Fruit fly (Drosophila melanogaster) whole organism, prepupa: ENCODE data around the gene CG6933.

Source experiments
- Blimp-1 ChIP-seq: fragments of 200-800 bp; sonication (Bioruptor generic); optimal IDR thresholded peaks from 3 replicates; lab custom pipeline; 2017; ENCODE audit warnings: missing biosample characterization, missing genetic modification characterization, mild to moderate bottlenecking, moderate library complexity, missing genetic modification reagents
- CG10631 ChIP-seq: fragments of 200-800 bp; sonication (Bioruptor generic); optimal IDR thresholded peaks from 2 replicates; lab custom pipeline; 2016; ENCODE audit warnings: missing biosample characterization, missing genetic modification characterization
- CG11762 ChIP-seq: fragments of 200-800 bp; sonication (Bioruptor generic); optimal IDR thresholded peaks from 3 replicates; lab custom pipeline; 2016; ENCODE audit warnings: missing biosample characterization, missing genetic modification characterization; ENCODE audit not compliant: insufficient read depth
- CG15336 ChIP-seq: fragments of 200-800 bp; sonication (Bioruptor generic); IDR thresholded peaks from 2 replicates; pipeline ENCODE4 v1.3.6; 2022; ENCODE audit warnings: missing biosample characterization, missing genetic modification characterization
- CG1621 ChIP-seq: fragments of 200-800 bp; sonication (Bioruptor generic); optimal IDR thresholded peaks from 3 replicates; lab custom pipeline; 2018; ENCODE audit warnings: missing biosample characterization, mild to moderate bottlenecking, missing genetic modification characterization
- CG16779 ChIP-seq: fragments of 200-800 bp; sonication (Bioruptor generic); optimal IDR thresholded peaks from 3 replicates; lab custom pipeline; 2017; ENCODE audit warnings: missing biosample characterization, mild to moderate bottlenecking, missing genetic modification characterization
- CG31627 ChIP-seq: fragments of 200-800 bp; sonication (Bioruptor generic); optimal IDR thresholded peaks from 3 replicates; lab custom pipeline; 2016; ENCODE audit warnings: missing biosample characterization, missing genetic modification characterization
- CG34406 ChIP-seq: fragments of 200-800 bp; sonication (Bioruptor generic); optimal IDR thresholded peaks from 3 replicates; lab custom pipeline; 2016; ENCODE audit warnings: missing biosample characterization, missing genetic modification characterization
- CG6276 ChIP-seq: fragments of 200-800 bp; sonication (Bioruptor generic); optimal IDR thresholded peaks from 2 replicates; lab custom pipeline; 2017; ENCODE audit warnings: missing biosample characterization, mild to moderate bottlenecking, missing genetic modification characterization
- CG6792 ChIP-seq: fragments of 200-800 bp; sonication (Bioruptor generic); optimal IDR thresholded peaks from 3 replicates; lab custom pipeline; 2016; ENCODE audit warnings: missing biosample characterization, missing genetic modification characterization
- CG6808 ChIP-seq: fragments of 200-800 bp; sonication (Bioruptor generic); optimal IDR thresholded peaks from 3 replicates; lab custom pipeline; 2017; ENCODE audit warnings: missing biosample characterization, missing genetic modification characterization, mild to moderate bottlenecking, moderate library complexity, missing genetic modification reagents
- CG6854 ChIP-seq: fragments of 200-800 bp; sonication (Bioruptor generic); optimal IDR thresholded peaks from 2 replicates; lab custom pipeline; 2017; ENCODE audit warnings: missing biosample characterization, mild to moderate bottlenecking, missing genetic modification characterization
- CG8119 ChIP-seq: fragments of 200-800 bp; sonication (Bioruptor generic); IDR thresholded peaks from 3 replicates; pipeline ENCODE4 v1.3.6; 2022; ENCODE audit warnings: missing biosample characterization, missing genetic modification characterization
- CG8319 ChIP-seq: fragments of 200-800 bp; sonication (Bioruptor generic); optimal IDR thresholded peaks from 3 replicates; lab custom pipeline; 2016; ENCODE audit warnings: missing biosample characterization, missing genetic modification characterization
- CG8632 ChIP-seq: fragments of 200-800 bp; sonication (Bioruptor generic); optimal IDR thresholded peaks from 3 replicates; lab custom pipeline; 2016; ENCODE audit warnings: missing biosample characterization, missing genetic modification characterization
- CG9139 ChIP-seq: fragments of 200-800 bp; sonication (Bioruptor generic); optimal IDR thresholded peaks from 3 replicates; lab custom pipeline; 2017; ENCODE audit warnings: missing biosample characterization, mild to moderate bottlenecking, missing genetic modification characterization
- Eip75B ChIP-seq: fragments of 200-800 bp; sonication (Bioruptor generic); optimal IDR thresholded peaks from 3 replicates; lab custom pipeline; 2016; ENCODE audit warnings: missing biosample characterization, missing genetic modification characterization
- Eip78C ChIP-seq: fragments of 200-800 bp; sonication (Bioruptor generic); peaks from one replicate; lab custom pipeline; 2016; ENCODE audit warnings: missing biosample characterization, missing genetic modification characterization
- Eip93F ChIP-seq: fragments of 200-800 bp; sonication (Bioruptor generic); optimal IDR thresholded peaks from 2 replicates; lab custom pipeline; 2016; ENCODE audit warnings: missing biosample characterization, mild to moderate bottlenecking, missing genetic modification characterization
- Ets96B ChIP-seq: fragments of 200-800 bp; optimal IDR thresholded peaks from 2 replicates; lab custom pipeline; 2019; ENCODE audit warnings: missing biosample characterization, mild to moderate bottlenecking, missing genetic modification characterization, moderate library complexity
- Gug ChIP-seq: fragments of 200-800 bp; sonication (Bioruptor generic); IDR thresholded peaks from 2 replicates; pipeline ENCODE4 v1.3.6; 2022; ENCODE audit warnings: missing biosample characterization, missing genetic modification characterization
- Hr38 ChIP-seq: sonication (Bioruptor generic); optimal IDR thresholded peaks from 2 replicates; lab custom pipeline; 2016; ENCODE audit warnings: missing biosample characterization, missing genetic modification characterization
- Hr39 ChIP-seq: fragments of 200-800 bp; sonication (Bioruptor generic); optimal IDR thresholded peaks from 2 replicates; lab custom pipeline; 2016; ENCODE audit warnings: missing biosample characterization, missing genetic modification characterization
- Lpt ChIP-seq: fragments of 200-800 bp; sonication (Bioruptor generic); optimal IDR thresholded peaks from 3 replicates; lab custom pipeline; 2016; ENCODE audit warnings: missing biosample characterization, missing genetic modification characterization
- Smox ChIP-seq: fragments of 200-800 bp; sonication (Bioruptor generic); optimal IDR thresholded peaks from 3 replicates; lab custom pipeline; 2016; ENCODE audit warnings: missing biosample characterization, missing genetic modification characterization
- Sox102F ChIP-seq: fragments of 200-800 bp; sonication (Bioruptor generic); optimal IDR thresholded peaks from 2 replicates; lab custom pipeline; 2016; ENCODE audit warnings: missing biosample characterization, mild to moderate bottlenecking, missing genetic modification characterization
- Sox15 ChIP-seq: fragments of 200-800 bp; sonication (Bioruptor generic); optimal IDR thresholded peaks from 3 replicates; lab custom pipeline; 2016; ENCODE audit warnings: missing biosample characterization, missing genetic modification characterization
- achi ChIP-seq: fragments of 200-800 bp; sonication (Bioruptor generic); optimal IDR thresholded peaks from 3 replicates; lab custom pipeline; 2016; ENCODE audit warnings: missing biosample characterization, missing genetic modification characterization
- acj6 ChIP-seq: fragments of 200-800 bp; sonication (Bioruptor generic); optimal IDR thresholded peaks from 3 replicates; lab custom pipeline; 2016; ENCODE audit warnings: missing biosample characterization, missing genetic modification characterization
- cyc ChIP-seq: fragments of 200-800 bp; sonication (Bioruptor generic); optimal IDR thresholded peaks from 3 replicates; lab custom pipeline; 2016; ENCODE audit warnings: missing biosample characterization, missing genetic modification characterization
- dac ChIP-seq: fragments of 200-800 bp; sonication (Bioruptor generic); optimal IDR thresholded peaks from 2 replicates; lab custom pipeline; 2017; ENCODE audit warnings: missing biosample characterization, mild to moderate bottlenecking, missing genetic modification characterization
- dsx ChIP-seq: fragments of 200-800 bp; optimal IDR thresholded peaks from 3 replicates; lab custom pipeline; 2019; ENCODE audit warnings: missing biosample characterization, mild to moderate bottlenecking, missing genetic modification characterization, moderate library complexity; ENCODE audit not compliant: poor library complexity, severe bottlenecking
- fd59A ChIP-seq: fragments of 200-800 bp; sonication (Bioruptor generic); optimal IDR thresholded peaks from 2 replicates; lab custom pipeline; 2017; ENCODE audit warnings: missing biosample characterization, mild to moderate bottlenecking, missing genetic modification characterization, missing genetic modification reagents
- fd85E ChIP-seq: fragments of 200-800 bp; sonication (Bioruptor generic); optimal IDR thresholded peaks from 3 replicates; lab custom pipeline; 2016; ENCODE audit warnings: missing biosample characterization, missing genetic modification characterization
- fkh ChIP-seq: fragments of 200-800 bp; sonication (Bioruptor generic); optimal IDR thresholded peaks from 3 replicates; lab custom pipeline; 2017; ENCODE audit warnings: missing biosample characterization, mild to moderate bottlenecking, missing genetic modification characterization, moderate library complexity
- lz ChIP-seq: fragments of 200-800 bp; sonication (Bioruptor generic); optimal IDR thresholded peaks from 3 replicates; lab custom pipeline; 2016; ENCODE audit warnings: missing biosample characterization, missing genetic modification characterization
- net ChIP-seq: fragments of 200-800 bp; sonication (Bioruptor generic); optimal IDR thresholded peaks from 3 replicates; lab custom pipeline; 2016; ENCODE audit warnings: missing biosample characterization, missing genetic modification characterization
- pdm3 ChIP-seq: fragments of 200-800 bp; sonication (Bioruptor generic); optimal IDR thresholded peaks from 3 replicates; lab custom pipeline; 2016; ENCODE audit warnings: missing biosample characterization, missing genetic modification characterization
- salr ChIP-seq, 2 experiments: fragments of 200-800 bp; sonication (Bioruptor generic); optimal IDR thresholded peaks; 3 replicates each; lab custom pipeline; 2016 to 2018; ENCODE audit warnings: missing biosample characterization in 2 of 2, missing genetic modification characterization in 2 of 2, mild to moderate bottlenecking in 1 of 2
- spab ChIP-seq: fragments of 200-800 bp; sonication (Bioruptor generic); optimal IDR thresholded peaks from 2 replicates; lab custom pipeline; 2017; ENCODE audit warnings: missing biosample characterization, mild to moderate bottlenecking, missing genetic modification characterization, missing genetic modification reagents
- ss ChIP-seq, 2 experiments: fragments of 200-800 bp; sonication (Bioruptor generic); optimal IDR thresholded peaks; 2 replicates in 1 of 2; 3 replicates in 1 of 2; lab custom pipeline; 2017 to 2018; ENCODE audit warnings: mild to moderate bottlenecking in 2 of 2, missing biosample characterization in 2 of 2, missing genetic modification characterization in 2 of 2, moderate library complexity in 1 of 2
- vri ChIP-seq: fragments of 200-800 bp; sonication (Bioruptor generic); optimal IDR thresholded peaks from 3 replicates; lab custom pipeline; 2016; ENCODE audit warnings: missing biosample characterization, mild to moderate bottlenecking, missing genetic modification characterization

Gene CG6933

dm6 chr3L:20197698-20198097 is 22.5 kb downstream of the CG6933 start:
- no peak for TF ChIP-seq CG8319 (GFP tag; lab: Kevin White, UChicago)
- peak; percentile 12 for TF ChIP-seq fkh (GFP tag; lab: Kevin White, UChicago)
- TF ChIP-seq Gug (GFP tag; lab: Robert Waterston, UW), result no peak
- no peak for TF ChIP-seq CG6276
- TF ChIP-seq Hr38 (GFP tag; lab: Kevin White, UChicago), result no peak
- no peak for TF ChIP-seq CG10631 (GFP tag; lab: Kevin White, UChicago)
- peak; percentile 43 for TF ChIP-seq vri (GFP tag; lab: Kevin White, UChicago)
- TF ChIP-seq spab (GFP tag; lab: Kevin White, UChicago), result no peak
- no peak for TF ChIP-seq Eip75B (GFP tag; lab: Kevin White, UChicago)
- TF ChIP-seq CG6792 (GFP tag; lab: Kevin White, UChicago), result no peak
- TF ChIP-seq salr (GFP tag; optimal IDR thresholded peaks at IDR 0.05; lab: Kevin White, UChicago), result no peak
- no peak for TF ChIP-seq dac (GFP tag; lab: Kevin White, UChicago)
- no peak for TF ChIP-seq CG6808 (GFP tag; lab: Kevin White, UChicago)
- TF ChIP-seq Blimp-1, result no peak
- TF ChIP-seq cyc (GFP tag; lab: Kevin White, UChicago), result no peak
- TF ChIP-seq CG34406 (GFP tag; lab: Kevin White, UChicago), result no peak
- no peak for TF ChIP-seq CG8632 (GFP tag; lab: Kevin White, UChicago)
- TF ChIP-seq Sox102F (GFP tag; lab: Kevin White, UChicago), result no peak
- no peak for TF ChIP-seq CG6854 (GFP tag; lab: Kevin White, UChicago)
- peak; percentile 20 for TF ChIP-seq Eip93F (GFP tag; lab: Kevin White, UChicago)
- no peak for TF ChIP-seq pdm3 (GFP tag; lab: Kevin White, UChicago)
- no peak for TF ChIP-seq CG16779
- no peak for TF ChIP-seq Hr39 (GFP tag; lab: Kevin White, UChicago)
- TF ChIP-seq fd85E (GFP tag; lab: Kevin White, UChicago), result no peak
- TF ChIP-seq Sox15 (GFP tag; lab: Kevin White, UChicago), result no peak
- TF ChIP-seq, all 60 proteins: peak for 3

- TF ChIP-seq CG8632 (GFP tag; lab: Kevin White, UChicago), result no peak
- peak; percentile 19 for TF ChIP-seq Hr39 (GFP tag; lab: Kevin White, UChicago)
- no peak for TF ChIP-seq Eip75B (GFP tag; lab: Kevin White, UChicago)
- TF ChIP-seq, all 60 proteins: peak for 1
Measured at dm6 chr3L:20197213-20197612, 23.0 kb downstream of the CG6933 start.

- TF ChIP-seq pdm3 (GFP tag; lab: Kevin White, UChicago) (no peak), Lpt (GFP tag; lab: Kevin White, UChicago) (no peak), Eip78C (GFP tag; lab: Kevin White, UChicago) (no peak), salr (GFP tag; optimal IDR thresholded peaks at IDR 0.05; lab: Kevin White, UChicago) (no peak), Gug (GFP tag; lab: Robert Waterston, UW) (no peak), Ets96B (no peak), Hr38 (GFP tag; lab: Kevin White, UChicago) (no peak), CG1621 (no peak), CG11762 (GFP tag; lab: Kevin White, UChicago) (no peak), CG15336 (GFP tag; lab: Robert Waterston, UW) (no peak), CG6808 (GFP tag; lab: Kevin White, UChicago) (no peak), Smox (no peak), Sox102F (GFP tag; lab: Kevin White, UChicago) (no peak), CG34406 (GFP tag; lab: Kevin White, UChicago) (no peak)
Measured at dm6 chr3L:20196321-20196720, 23.9 kb downstream of the CG6933 start.

- no peak for TF ChIP-seq CG31627 (GFP tag; lab: Kevin White, UChicago)
- no peak for TF ChIP-seq Blimp-1
- TF ChIP-seq CG8319 (GFP tag; lab: Kevin White, UChicago), result peak; percentile 62
- peak; percentile 54 for TF ChIP-seq Sox15 (GFP tag; lab: Kevin White, UChicago)
- peak; percentile 79 for TF ChIP-seq fd59A (GFP tag; lab: Kevin White, UChicago)
- no peak for TF ChIP-seq lz (GFP tag; lab: Kevin White, UChicago)
- peak; percentile 74 for TF ChIP-seq Gug (GFP tag; lab: Robert Waterston, UW)
- peak; percentile 57 for TF ChIP-seq CG34406 (GFP tag; lab: Kevin White, UChicago)
- peak; percentile 87 for TF ChIP-seq dsx (GFP tag; lab: Kevin White, UChicago)
- TF ChIP-seq Smox, result no peak
- peak; percentile 91 for TF ChIP-seq CG8119 (GFP tag; lab: Robert Waterston, UW)
- peak; percentile 88 for TF ChIP-seq dac (GFP tag; lab: Kevin White, UChicago)
- peak; percentile 12 for TF ChIP-seq Hr39 (GFP tag; lab: Kevin White, UChicago)
- TF ChIP-seq achi (GFP tag; lab: Kevin White, UChicago), result peak; percentile 85
- TF ChIP-seq ss (GFP tag; optimal IDR thresholded peaks at IDR 0.05; lab: Kevin White, UChicago), result peak; percentile 78 to 81
- peak; percentile 81 for TF ChIP-seq net (GFP tag; lab: Kevin White, UChicago)
- TF ChIP-seq CG6854 (GFP tag; lab: Kevin White, UChicago), result no peak
- peak; percentile 82 for TF ChIP-seq acj6 (GFP tag; lab: Kevin White, UChicago)
- TF ChIP-seq CG16779, result peak; percentile 54
- peak; percentile 83 for TF ChIP-seq CG6276
- peak; percentile 62 for TF ChIP-seq CG9139
- no peak for TF ChIP-seq vri (GFP tag; lab: Kevin White, UChicago)
Measured at dm6 chr3L:20195875-20196274, 24.3 kb downstream of the CG6933 start.
